Worm (Caenorhabditis elegans): Measurements from ENCODE around the gene phyh-1.
"Not testable (repeated sequence)": the region's sequence is repeated elsewhere in the genome, so short reads cannot be mapped to it uniquely, and the experiment has no call there.

Gene phyh-1

DNA sequence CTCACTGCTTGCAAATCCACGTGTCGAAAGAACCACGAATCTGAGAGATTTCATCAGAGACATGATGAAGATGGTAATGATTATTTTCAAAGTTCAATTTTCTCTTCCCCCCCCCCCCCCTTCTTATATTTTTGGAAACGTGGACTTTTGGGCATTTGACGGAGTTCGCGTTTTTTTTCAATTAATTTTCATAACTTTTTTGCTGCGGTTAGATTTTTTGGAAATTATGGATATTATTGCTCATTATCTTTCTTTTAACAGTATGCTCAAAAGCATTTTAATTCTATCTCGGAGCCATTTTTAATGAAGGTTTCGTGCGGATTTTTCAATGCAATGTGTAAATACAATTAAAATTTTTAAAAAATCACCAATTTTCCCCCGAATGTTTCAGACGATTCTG is at the start of gene phyh-1:
Gene phyh-1 (minus strand): TSS at position 101 of the 400 bp plus-strand sequence.
- TF ChIP-seq nhr-85 (tag) (no peak), lin-35 (GFP tag; optimal IDR thresholded peaks at IDR 0.05) (no peak), mab-9 (GFP tag; IDR thresholded peaks at IDR 0.05) (no peak), unc-130 (tag; optimal IDR thresholded peaks at IDR 0.05) (no peak), pax-3 (tag; optimal IDR thresholded peaks at IDR 0.05) (no peak), F16B12.6 (tag; optimal IDR thresholded peaks at IDR 0.05) (no peak), hpl-2 (GFP tag; optimal IDR thresholded peaks at IDR 0.05) (no peak), vab-15 (tag; optimal IDR thresholded peaks at IDR 0.05) (no peak), unc-86 (tag; optimal IDR thresholded peaks at IDR 0.05) (no peak), skn-1 (tag; optimal IDR thresholded peaks at IDR 0.05) (no peak), fkh-4 (tag; optimal IDR thresholded peaks at IDR 0.05; ENCODE audit: borderline replicate concordance) (no peak), nhr-20 (tag; optimal IDR thresholded peaks at IDR 0.05) (no peak), sox-4 (tag; optimal IDR thresholded peaks at IDR 0.05) (no peak), lir-3 (tag; optimal IDR thresholded peaks at IDR 0.05; ENCODE audit: poor library complexity) (no peak), grh-1 (GFP tag; IDR thresholded peaks at IDR 0.05) (no peak), nhr-84 (tag; optimal IDR thresholded peaks at IDR 0.05) (no peak), unc-98 (GFP tag; IDR thresholded peaks at IDR 0.05) (no peak), mef-2 (tag; optimal IDR thresholded peaks at IDR 0.05) (no peak), isw-1 (GFP tag; IDR thresholded peaks at IDR 0.05) (no peak)

DNA sequence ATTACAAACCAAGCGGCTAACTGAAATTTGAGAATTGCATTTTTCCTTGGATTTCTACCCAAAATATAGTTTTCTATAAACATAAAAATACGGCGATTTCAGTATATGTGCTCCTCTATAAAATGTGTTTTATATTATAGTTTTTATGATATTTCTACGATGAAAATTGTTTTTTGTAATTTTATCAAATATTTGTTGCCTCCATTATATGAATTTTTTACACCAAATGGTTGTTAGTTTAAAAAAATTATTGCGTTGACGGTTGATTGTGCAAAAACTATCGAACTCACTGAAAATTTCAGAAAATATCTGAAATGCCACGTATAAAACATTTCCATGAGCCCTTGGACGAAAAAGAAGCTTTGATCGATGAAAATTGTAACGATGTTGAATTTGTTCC is 49.0 kb upstream of the phyh-1 start, which contains the start of gene T28F3.9:
Gene T28F3.9 (plus strand): TSS at position 301 of the 400 bp plus-strand sequence.
- TF ChIP-seq aly-2 (tag; optimal IDR thresholded peaks at IDR 0.05) (no peak), efl-1 (optimal IDR thresholded peaks at IDR 0.05) (no peak), efl-1 (GFP tag; optimal IDR thresholded peaks at IDR 0.05 in 1 of 2) (peak in 1 of 2 experiments; percentile 35)

- not testable (repeated sequence) for TF ChIP-seq mef-2 (tag; optimal IDR thresholded peaks at IDR 0.05); Y116A8C.19 (tag; optimal IDR thresholded peaks at IDR 0.05; ENCODE audit: borderline replicate concordance); nhr-11 (tag; optimal IDR thresholded peaks at IDR 0.05)
Measured at ce11 chrIV:17307223-17307622, 48.0 kb upstream of the phyh-1 start, which contains the start of gene T28F3.8. Gene T28F3.8 (minus strand): TSS chrIV:17307323.

DNA sequence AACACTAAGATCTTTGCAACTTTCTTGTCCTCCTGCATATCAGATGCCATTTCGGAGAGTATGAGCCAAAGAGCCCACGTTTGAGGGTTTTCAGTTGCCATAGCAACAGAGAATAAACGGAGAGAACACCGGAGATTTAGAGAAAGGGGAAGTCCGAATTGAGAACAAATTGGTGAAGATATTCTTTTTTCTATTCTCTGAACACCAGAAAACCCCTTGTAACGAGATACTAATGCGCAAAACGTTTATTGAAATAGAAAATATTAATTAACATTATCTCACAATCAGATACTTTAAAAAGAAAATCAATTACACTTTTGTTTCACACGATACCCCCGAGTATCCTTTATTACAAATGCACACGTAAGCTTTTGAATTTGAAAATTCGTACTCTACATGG is 42.7 kb upstream of the phyh-1 start, which contains the start of gene ifta-2:
Gene ifta-2 (minus strand): TSS at position 101 of the 400 bp plus-strand sequence.
- TF ChIP-seq egl-13 (tag; optimal IDR thresholded peaks at IDR 0.05) (no peak), dpl-1 (GFP tag; optimal IDR thresholded peaks at IDR 0.05) (no peak), fkh-8 (tag; optimal IDR thresholded peaks at IDR 0.05) (peak; percentile 29)

DNA sequence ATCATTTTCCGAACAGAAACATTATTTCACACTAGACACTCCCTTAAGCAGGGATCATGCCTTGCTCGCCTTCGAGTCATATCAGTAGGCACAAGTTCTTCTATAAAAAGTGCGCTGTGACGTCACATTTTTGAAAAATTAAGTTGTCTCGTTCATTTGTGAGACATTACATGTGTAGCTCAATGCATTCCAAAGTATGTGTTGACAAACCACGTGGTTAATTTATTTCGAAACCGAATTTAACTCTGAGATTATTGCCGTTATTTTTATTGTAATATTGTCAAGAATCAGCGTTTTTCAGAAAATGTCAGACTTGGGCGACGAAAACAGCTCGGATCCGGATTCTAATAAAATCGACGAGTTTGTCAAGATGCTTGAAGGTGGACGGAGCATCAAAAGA is 35.3 kb upstream of the phyh-1 start, which contains the start of gene T28F3.5:
Gene T28F3.5 (plus strand): TSS at position 301 of the 400 bp plus-strand sequence.
- TF ChIP-seq efl-1 (optimal IDR thresholded peaks at IDR 0.05) = no peak
- peak in 1 of 2 experiments; percentile 84 for TF ChIP-seq efl-1 (GFP tag; optimal IDR thresholded peaks at IDR 0.05 in 1 of 2)
- TF ChIP-seq aha-1 (tag; optimal IDR thresholded peaks at IDR 0.05) = no peak

ce11 chrIV:17293679-17294078 is 34.5 kb upstream of the phyh-1 start:
- no peak for TF ChIP-seq nhr-237 (tag; optimal IDR thresholded peaks at IDR 0.05)
- no peak for TF ChIP-seq snpc-4 (tag; optimal IDR thresholded peaks at IDR 0.05)
- peak in 1 of 3 experiments; percentile 27 for TF ChIP-seq dpl-1 (GFP tag; optimal IDR thresholded peaks at IDR 0.05)
- no peak for TF ChIP-seq ces-1 (GFP tag; optimal IDR thresholded peaks at IDR 0.05)
- no peak for TF ChIP-seq zip-4 (GFP tag; optimal IDR thresholded peaks at IDR 0.05)
- TF ChIP-seq grh-1 (GFP tag; IDR thresholded peaks at IDR 0.05) = no peak
- TF ChIP-seq ztf-11 (tag; optimal IDR thresholded peaks at IDR 0.05) = no peak
- TF ChIP-seq ztf-4 (tag; optimal IDR thresholded peaks at IDR 0.05) = no peak
- TF ChIP-seq nhr-90 (tag; optimal IDR thresholded peaks at IDR 0.05; ENCODE audit: poor library complexity) = no peak
- TF ChIP-seq nhr-47 (tag; optimal IDR thresholded peaks at IDR 0.05) = peak; percentile 11
- no peak for TF ChIP-seq alr-1 (tag; optimal IDR thresholded peaks at IDR 0.05; ENCODE audit: borderline replicate concordance)
- no peak for TF ChIP-seq hlh-4 (tag; optimal IDR thresholded peaks at IDR 0.05)
- no peak for TF ChIP-seq efl-1 (optimal IDR thresholded peaks at IDR 0.05)
- peak in 1 of 2 experiments; percentile 77 for TF ChIP-seq efl-1 (GFP tag; optimal IDR thresholded peaks at IDR 0.05 in 1 of 2)
- no peak for TF ChIP-seq hlh-17 (GFP tag; optimal IDR thresholded peaks at IDR 0.05; ENCODE audit: borderline replicate concordance)
- peak; percentile 27 for TF ChIP-seq fkh-8 (tag; optimal IDR thresholded peaks at IDR 0.05)
- no peak for TF ChIP-seq ceh-90 (tag; optimal IDR thresholded peaks at IDR 0.05)
- peak in 1 of 2 experiments; percentile 36 for TF ChIP-seq lin-35 (GFP tag; optimal IDR thresholded peaks at IDR 0.05)
- peak; percentile 62 for TF ChIP-seq dsc-1 (tag; optimal IDR thresholded peaks at IDR 0.05)
- no peak for TF ChIP-seq zag-1 (tag; optimal IDR thresholded peaks at IDR 0.05)
- TF ChIP-seq aly-2 (tag; optimal IDR thresholded peaks at IDR 0.05) = no peak
- no peak for TF ChIP-seq lsy-2 (tag; optimal IDR thresholded peaks at IDR 0.05)

All from whole organism, L1 larva.